Fruit fly (Drosophila melanogaster): Measurements from ENCODE around the gene Vm26Ab.

Gene Vm26Ab

dm6 chr2L:5956706-5957105 lies at the start of gene Vm26Ab, which contains the start of gene CG13998:
Gene Vm26Ab, plus strand, starts transcription at chr2L:5957004.
Gene CG13998, minus strand, starts transcription at chr2L:5956819.
- TF ChIP-seq ttk (optimal IDR thresholded peaks at IDR 0.05), result no peak

dm6 chr2L:5910189-5910588 lies 46.6 kb upstream of the Vm26Ab start, which contains the start of gene CG14000:
Gene CG14000, minus strand, starts transcription at chr2L:5910289.
- TF ChIP-seq h (optimal IDR thresholded peaks at IDR 0.05), result no peak
- TF ChIP-seq psq (optimal IDR thresholded peaks at IDR 0.05), result no peak
- TF ChIP-seq ttk (optimal IDR thresholded peaks at IDR 0.05), result no peak
- TF ChIP-seq Sin3A (optimal IDR thresholded peaks at IDR 0.05), result no peak
- TF ChIP-seq Myc (optimal IDR thresholded peaks at IDR 0.05), result no peak
- TF ChIP-seq insv (optimal IDR thresholded peaks at IDR 0.05), result no peak

- TF ChIP-seq Myc (optimal IDR thresholded peaks at IDR 0.05), result no peak
- TF ChIP-seq Sin3A (optimal IDR thresholded peaks at IDR 0.05), result no peak
- no peak for TF ChIP-seq insv (optimal IDR thresholded peaks at IDR 0.05)
- no peak for TF ChIP-seq ttk (optimal IDR thresholded peaks at IDR 0.05)
- TF ChIP-seq psq (optimal IDR thresholded peaks at IDR 0.05), result no peak
- TF ChIP-seq h (optimal IDR thresholded peaks at IDR 0.05), result no peak
Observed at dm6 chr2L:5923603-5924138, 33.1 kb upstream of the Vm26Ab start, which contains the start of gene CG9016. Gene CG9016, minus strand, starts transcription at chr2L:5923653.

dm6 chr2L:5925164-5925563 lies 31.6 kb upstream of the Vm26Ab start:
- TF ChIP-seq Sin3A (optimal IDR thresholded peaks at IDR 0.05) (no peak), psq (optimal IDR thresholded peaks at IDR 0.05) (no peak), h (optimal IDR thresholded peaks at IDR 0.05) (no peak), ttk (optimal IDR thresholded peaks at IDR 0.05) (no peak), Myc (optimal IDR thresholded peaks at IDR 0.05) (no peak), insv (optimal IDR thresholded peaks at IDR 0.05) (no peak)

dm6 chr2L:5925637-5926036 lies 31.2 kb upstream of the Vm26Ab start, which contains the start of gene dsf:
Gene dsf, plus strand, starts transcription at chr2L:5925937.
- no peak for TF ChIP-seq ttk (optimal IDR thresholded peaks at IDR 0.05)
- no peak for TF ChIP-seq psq (optimal IDR thresholded peaks at IDR 0.05)
- no peak for TF ChIP-seq Sin3A (optimal IDR thresholded peaks at IDR 0.05)
- no peak for TF ChIP-seq insv (optimal IDR thresholded peaks at IDR 0.05)
- TF ChIP-seq Myc (optimal IDR thresholded peaks at IDR 0.05), result no peak
- TF ChIP-seq h (optimal IDR thresholded peaks at IDR 0.05), result no peak

- no peak for TF ChIP-seq Myc (optimal IDR thresholded peaks at IDR 0.05)
- TF ChIP-seq psq (optimal IDR thresholded peaks at IDR 0.05), result no peak
- no peak for TF ChIP-seq Sin3A (optimal IDR thresholded peaks at IDR 0.05)
- no peak for TF ChIP-seq ttk (optimal IDR thresholded peaks at IDR 0.05)
- no peak for TF ChIP-seq insv (optimal IDR thresholded peaks at IDR 0.05)
- TF ChIP-seq h (optimal IDR thresholded peaks at IDR 0.05), result no peak
Observed at dm6 chr2L:5927363-5927762, 29.4 kb upstream of the Vm26Ab start.

- TF ChIP-seq insv (optimal IDR thresholded peaks at IDR 0.05) (no peak), h (optimal IDR thresholded peaks at IDR 0.05) (no peak), Myc (optimal IDR thresholded peaks at IDR 0.05) (no peak), psq (optimal IDR thresholded peaks at IDR 0.05) (no peak), Sin3A (optimal IDR thresholded peaks at IDR 0.05) (no peak), ttk (optimal IDR thresholded peaks at IDR 0.05) (no peak)
Observed at dm6 chr2L:5943229-5944078, 13.3 kb upstream of the Vm26Ab start, which contains the start of the genes Sfp26Ad and Gpdh1. Gene Sfp26Ad, minus strand, starts transcription at chr2L:5943304. Gene Gpdh1, plus strand, starts transcription at chr2L:5943643.

dm6 chr2L:5944305-5945282 lies 12.2 kb upstream of the Vm26Ab start:
- TF ChIP-seq Sin3A (optimal IDR thresholded peaks at IDR 0.05), result no peak
- TF ChIP-seq h (optimal IDR thresholded peaks at IDR 0.05), result no peak
- TF ChIP-seq Myc (optimal IDR thresholded peaks at IDR 0.05), result no peak
- TF ChIP-seq ttk (optimal IDR thresholded peaks at IDR 0.05), result no peak
- no peak for TF ChIP-seq insv (optimal IDR thresholded peaks at IDR 0.05)
- no peak for TF ChIP-seq psq (optimal IDR thresholded peaks at IDR 0.05)

dm6 chr2L:5945651-5946547 lies 10.9 kb upstream of the Vm26Ab start:
- no peak for TF ChIP-seq Sin3A (optimal IDR thresholded peaks at IDR 0.05)
- TF ChIP-seq ttk (optimal IDR thresholded peaks at IDR 0.05), result no peak
- TF ChIP-seq psq (optimal IDR thresholded peaks at IDR 0.05), result no peak
- no peak for TF ChIP-seq Myc (optimal IDR thresholded peaks at IDR 0.05)
- no peak for TF ChIP-seq h (optimal IDR thresholded peaks at IDR 0.05)

dm6 chr2L:5946728-5947127 lies 10.1 kb upstream of the Vm26Ab start:
- no peak for TF ChIP-seq insv (optimal IDR thresholded peaks at IDR 0.05)
- no peak for TF ChIP-seq Myc (optimal IDR thresholded peaks at IDR 0.05)
- TF ChIP-seq ttk (optimal IDR thresholded peaks at IDR 0.05), result no peak
- TF ChIP-seq psq (optimal IDR thresholded peaks at IDR 0.05), result no peak
- no peak for TF ChIP-seq Sin3A (optimal IDR thresholded peaks at IDR 0.05)
- no peak for TF ChIP-seq h (optimal IDR thresholded peaks at IDR 0.05)

dm6 chr2L:5947504-5947903 lies 9.3 kb upstream of the Vm26Ab start:
- TF ChIP-seq ttk (optimal IDR thresholded peaks at IDR 0.05) (no peak), Sin3A (optimal IDR thresholded peaks at IDR 0.05) (no peak), insv (optimal IDR thresholded peaks at IDR 0.05) (no peak), psq (optimal IDR thresholded peaks at IDR 0.05) (no peak), Myc (optimal IDR thresholded peaks at IDR 0.05) (no peak), h (optimal IDR thresholded peaks at IDR 0.05) (no peak)

Measured in Kc167 (cell line).